Fruit fly (Drosophila melanogaster) whole organism, pupa: Measurements from ENCODE around the gene Serinc.

ENCODE experiments used
- CG12605 ChIP-seq: fragments of 200-800 bp; sonication (Bioruptor generic); IDR thresholded peaks from 2 replicates; pipeline ENCODE4 v1.3.6; 2022; ENCODE audit warnings: missing biosample characterization, missing genetic modification characterization
- CG32121 ChIP-seq: fragments of 200-800 bp; sonication (Bioruptor generic); IDR thresholded peaks from 2 replicates; pipeline ENCODE4 v1.3.6; 2022; ENCODE audit warnings: missing biosample characterization, missing genetic modification characterization
- CG8159 ChIP-seq: fragments of 200-800 bp; sonication (Bioruptor generic); optimal IDR thresholded peaks from 3 replicates; lab custom pipeline; 2018; ENCODE audit warnings: missing biosample characterization, mild to moderate bottlenecking, missing genetic modification characterization, moderate library complexity
- CG8301 ChIP-seq: fragments of 200-800 bp; sonication (Bioruptor generic); optimal IDR thresholded peaks from 2 replicates; lab custom pipeline; 2018; ENCODE audit warnings: missing biosample characterization, mild to moderate bottlenecking, missing genetic modification characterization
- CG9948 ChIP-seq: fragments of 200-800 bp; sonication (Bioruptor generic); optimal IDR thresholded peaks from 2 replicates; lab custom pipeline; 2018; ENCODE audit warnings: missing biosample characterization, mild to moderate bottlenecking, missing genetic modification characterization, moderate library complexity
- D1 ChIP-seq: fragments of 200-800 bp; sonication (Bioruptor generic); optimal IDR thresholded peaks from 2 replicates; lab custom pipeline; 2018; ENCODE audit warnings: missing biosample characterization, mild to moderate bottlenecking, missing genetic modification characterization, moderate library complexity
- EcR ChIP-seq: fragments of 200-800 bp; sonication (Bioruptor generic); optimal IDR thresholded peaks from 3 replicates; lab custom pipeline; 2019; ENCODE audit warnings: missing biosample characterization, missing genetic modification characterization, mild to moderate bottlenecking, moderate library complexity, missing genetic modification reagents
- Ets98B ChIP-seq: fragments of 200-800 bp; sonication (Bioruptor generic); IDR thresholded peaks from 2 replicates; pipeline ENCODE4 v1.3.6; 2022; ENCODE audit warnings: missing biosample characterization, missing genetic modification characterization
- Pif1B ChIP-seq: fragments of 200-800 bp; sonication (Bioruptor generic); optimal IDR thresholded peaks from 3 replicates; lab custom pipeline; 2016; ENCODE audit warnings: missing biosample characterization, missing genetic modification characterization

DNA sequence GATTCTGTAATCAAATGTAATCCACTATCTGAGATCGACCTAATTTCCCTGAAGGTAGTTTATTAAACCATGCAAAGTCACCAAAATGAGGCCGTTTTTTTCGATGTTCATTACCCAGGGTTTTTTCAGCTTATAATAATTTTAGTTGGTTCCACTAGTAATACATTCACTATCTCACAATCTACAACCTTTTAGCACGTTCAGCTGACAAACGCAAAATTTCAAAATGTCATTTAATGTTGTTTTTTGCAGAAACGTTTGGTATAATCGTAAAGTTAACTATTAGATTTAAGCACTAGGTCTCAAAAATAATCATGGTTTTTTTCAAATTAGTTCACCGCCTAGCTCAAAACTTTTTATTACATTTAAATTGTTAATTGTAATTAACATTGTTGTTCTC is 12.3 kb upstream of the Serinc start, which contains the start of gene CG44836:
- no peak for TF ChIP-seq D1 (tag; lab: Kevin White, UChicago)
- TF ChIP-seq CG9948 (tag; lab: Kevin White, UChicago) = no peak
- no peak for TF ChIP-seq Ets98B (GFP tag; lab: Robert Waterston, UW)
- no peak for TF ChIP-seq EcR (GFP tag; lab: Kevin White, UChicago)
- TF ChIP-seq CG12605 (GFP tag; lab: Robert Waterston, UW) = no peak
- TF ChIP-seq CG8159 (tag; lab: Kevin White, UChicago) = no peak
- no peak for TF ChIP-seq CG8301
- TF ChIP-seq CG32121 (GFP tag; lab: Robert Waterston, UW) = no peak
- TF ChIP-seq Pif1B (GFP tag; lab: Kevin White, UChicago) = no peak
